Worm (Caenorhabditis elegans): ENCODE data around the gene cank-26.

Gene cank-26

DNA sequence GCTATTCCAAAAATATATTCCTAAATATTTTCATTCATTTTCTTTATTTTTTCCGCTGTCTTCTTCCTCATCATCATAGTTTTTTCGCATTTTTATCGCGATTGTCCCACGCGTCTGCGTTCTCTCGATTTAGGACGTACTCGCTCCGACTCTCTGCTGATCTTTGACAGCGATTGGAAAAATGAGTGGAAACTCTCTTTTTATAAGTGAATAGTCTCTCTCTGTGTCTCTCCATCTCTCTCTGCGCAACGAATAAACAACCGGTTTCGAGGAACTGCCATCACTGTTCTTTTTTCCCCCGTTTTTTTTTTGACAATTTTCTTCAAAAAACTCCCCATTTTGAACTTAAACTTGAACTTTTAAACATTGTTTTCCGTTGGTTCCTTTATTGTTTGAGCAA lies 23.5 kb downstream of the cank-26 start (continued):
- TF ChIP-seq hmg-1.1 (GFP tag; IDR thresholded peaks at IDR 0.05): peak; percentile 41; the same call in 1 of the 2 replicates
- no peak for TF ChIP-seq rbr-2 (tag; optimal IDR thresholded peaks at IDR 0.05)
- no peak for TF ChIP-seq F26F4.8 (GFP tag; conservative IDR thresholded peaks at IDR 0.05)
- TF ChIP-seq ces-1 (GFP tag; optimal IDR thresholded peaks at IDR 0.05): no peak
- no peak for TF ChIP-seq lin-13 (GFP tag; optimal IDR thresholded peaks at IDR 0.05)
- no peak for TF ChIP-seq php-3 (GFP tag; IDR thresholded peaks at IDR 0.05)
- TF ChIP-seq nhr-76 (tag; optimal IDR thresholded peaks at IDR 0.05): no peak
- TF ChIP-seq ceh-62 (tag; optimal IDR thresholded peaks at IDR 0.05): no peak
- no peak for TF ChIP-seq sdz-12 (GFP tag; optimal IDR thresholded peaks at IDR 0.05)
- no peak for TF ChIP-seq pqm-1 (tag; optimal IDR thresholded peaks at IDR 0.05)
- no peak for TF ChIP-seq unc-39 (tag; optimal IDR thresholded peaks at IDR 0.05)
- no peak for TF ChIP-seq ZK546.5 (tag; optimal IDR thresholded peaks at IDR 0.05)
- TF ChIP-seq R02D3.7 (tag; optimal IDR thresholded peaks at IDR 0.05): no peak
- TF ChIP-seq spr-1 (tag; optimal IDR thresholded peaks at IDR 0.05): no peak
- TF ChIP-seq zip-2 (tag; optimal IDR thresholded peaks at IDR 0.05): no peak
- no peak for TF ChIP-seq unc-130 (GFP tag; optimal IDR thresholded peaks at IDR 0.05)
- no peak for TF ChIP-seq snpc-1.2 (GFP tag; IDR thresholded peaks at IDR 0.05)
- no peak for TF ChIP-seq nhr-42 (GFP tag; IDR thresholded peaks at IDR 0.05)
- TF ChIP-seq daf-8 (GFP tag; IDR thresholded peaks at IDR 0.05): no peak
- no peak for TF ChIP-seq lin-39 (tag; optimal IDR thresholded peaks at IDR 0.05)
- TF ChIP-seq daf-16 (GFP tag; optimal IDR thresholded peaks at IDR 0.05): no peak
- peak; percentile 5 for TF ChIP-seq daf-16 (tag; optimal IDR thresholded peaks at IDR 0.05)
- peak; percentile 34; the same call in 1 of the 2 replicates for TF ChIP-seq dmd-6 (GFP tag; IDR thresholded peaks at IDR 0.05)
- no peak for TF ChIP-seq saeg-2 (GFP tag; IDR thresholded peaks at IDR 0.05)
- TF ChIP-seq zip-11 (GFP tag; IDR thresholded peaks at IDR 0.05): no peak
- TF ChIP-seq fos-1 (tag; optimal IDR thresholded peaks at IDR 0.05): no peak
- TF ChIP-seq hlh-30 (tag; optimal IDR thresholded peaks at IDR 0.05; ENCODE audit: insufficient read depth): peak; percentile 8
- TF ChIP-seq ZK337.2 (GFP tag; IDR thresholded peaks at IDR 0.05): no peak
- TF ChIP-seq duxl-1 (tag; optimal IDR thresholded peaks at IDR 0.05; ENCODE audit: poor library complexity): no peak
- no peak for TF ChIP-seq nhr-10 (tag; optimal IDR thresholded peaks at IDR 0.05)
- no peak for TF ChIP-seq ctbp-1 (GFP tag; IDR thresholded peaks at IDR 0.05)
- no peak for TF ChIP-seq zfp-3 (GFP tag; conservative IDR thresholded peaks at IDR 0.05)
- TF ChIP-seq vab-7 (GFP tag; IDR thresholded peaks at IDR 0.05): no peak
- no peak for TF ChIP-seq nhr-41 (GFP tag; IDR thresholded peaks at IDR 0.05)
- no peak for TF ChIP-seq mxl-2 (GFP tag; conservative IDR thresholded peaks at IDR 0.05)
- TF ChIP-seq mes-2 (tag; optimal IDR thresholded peaks at IDR 0.05; ENCODE audit: poor library complexity, severe bottlenecking): no peak
- TF ChIP-seq ztf-7 (tag; optimal IDR thresholded peaks at IDR 0.05): no peak
- no peak for TF ChIP-seq zfp-2 (tag; optimal IDR thresholded peaks at IDR 0.05)
- no peak for TF ChIP-seq daf-19 (GFP tag; conservative IDR thresholded peaks at IDR 0.05)
- TF ChIP-seq nhr-111 (GFP tag; optimal IDR thresholded peaks at IDR 0.05): no peak
- TF ChIP-seq ztf-11 (tag; optimal IDR thresholded peaks at IDR 0.05): no peak
- no peak for TF ChIP-seq zag-1 (tag; optimal IDR thresholded peaks at IDR 0.05)
- TF ChIP-seq nhr-11 (tag; optimal IDR thresholded peaks at IDR 0.05): no peak
- no peak for TF ChIP-seq F10B5.3 (tag; optimal IDR thresholded peaks at IDR 0.05)
- TF ChIP-seq aly-2 (tag; optimal IDR thresholded peaks at IDR 0.05): no peak
- TF ChIP-seq dmd-9 (GFP tag; IDR thresholded peaks at IDR 0.05): no peak
- TF ChIP-seq T20F7.1 (GFP tag; optimal IDR thresholded peaks at IDR 0.05): no peak
- TF ChIP-seq jun-1 (tag; optimal IDR thresholded peaks at IDR 0.05): no peak
- no peak for TF ChIP-seq egl-27 (tag; optimal IDR thresholded peaks at IDR 0.05)
- TF ChIP-seq gei-8 (GFP tag; optimal IDR thresholded peaks at IDR 0.05): no peak
- TF ChIP-seq lin-29 (GFP tag; IDR thresholded peaks at IDR 0.05): no peak
- TF ChIP-seq nhr-77 (tag; optimal IDR thresholded peaks at IDR 0.05): peak; percentile 45
- TF ChIP-seq unc-62 (GFP tag; optimal IDR thresholded peaks at IDR 0.05 in 1 of 2): no peak
- TF ChIP-seq unc-62 (tag; optimal IDR thresholded peaks at IDR 0.05): no peak

Measured in whole organism, L4 larva.